Fruit fly (Drosophila melanogaster): Measurements from ENCODE around the gene loh.
A peak's percentile ranks its signal among the peaks of the same experiment; 100 is the strongest.

Gene loh

dm6 chr2L:10437317-10437716 is 5.0 kb upstream of the loh start, which contains the start of gene STUB1 (continued):
- TF ChIP-seq Sox100B (GFP tag; optimal IDR thresholded peaks at IDR 0.05) (no peak), CG34224 (GFP tag; IDR thresholded peaks at IDR 0.05; ENCODE audit: partially characterized antibody) (peak; percentile 98), CG17612 (GFP tag; IDR thresholded peaks at IDR 0.05) (no peak), CG30431 (GFP tag; optimal IDR thresholded peaks at IDR 0.05) (no peak), CG6654 (GFP tag; optimal IDR thresholded peaks at IDR 0.05) (no peak), crc (GFP tag; optimal IDR thresholded peaks at IDR 0.05) (no peak), CG6683 (GFP tag; optimal IDR thresholded peaks at IDR 0.05) (no peak), CG11504 (tag; optimal IDR thresholded peaks at IDR 0.05) (no peak), gfzf (GFP tag; optimal IDR thresholded peaks at IDR 0.05) (peak; percentile 3), CG15601 (tag; optimal IDR thresholded peaks at IDR 0.05) (no peak), TFAM (GFP tag; optimal IDR thresholded peaks at IDR 0.05) (no peak), CG9817 (tag; optimal IDR thresholded peaks at IDR 0.05) (no peak), CG11398 (GFP tag; optimal IDR thresholded peaks at IDR 0.05) (no peak), Optix (GFP tag; IDR thresholded peaks at IDR 0.05) (no peak), Drgx (GFP tag; IDR thresholded peaks at IDR 0.05) (no peak), CG34422 (GFP tag; IDR thresholded peaks at IDR 0.05) (no peak), CG9727 (GFP tag; optimal IDR thresholded peaks at IDR 0.05) (no peak), ato (GFP tag; IDR thresholded peaks at IDR 0.05; ENCODE audit: partially characterized antibody) (peak; percentile 93), CG3995 (GFP tag; optimal IDR thresholded peaks at IDR 0.05) (peak; percentile 59), YL-1 (GFP tag; optimal IDR thresholded peaks at IDR 0.05) (peak; percentile 43), sima (GFP tag; optimal IDR thresholded peaks at IDR 0.05) (no peak), BtbVII (GFP tag; optimal IDR thresholded peaks at IDR 0.05) (no peak), kah (GFP tag; optimal IDR thresholded peaks at IDR 0.05) (no peak), CG2129 (GFP tag; IDR thresholded peaks at IDR 0.05; ENCODE audit: partially characterized antibody) (peak; percentile 48), p53 (GFP tag; optimal IDR thresholded peaks at IDR 0.05) (no peak), vnd (GFP tag; IDR thresholded peaks at IDR 0.05; ENCODE audit: partially characterized antibody) (peak; percentile 98), Asciz (GFP tag; optimal IDR thresholded peaks at IDR 0.05) (no peak), bbx (GFP tag; IDR thresholded peaks at IDR 0.05; ENCODE audit: partially characterized antibody) (peak; percentile 99), CG9215 (GFP tag; IDR thresholded peaks at IDR 0.05) (no peak), br (optimal IDR thresholded peaks at IDR 0.05) (no peak), yki (optimal IDR thresholded peaks at IDR 0.05) (no peak), CG12299 (tag; optimal IDR thresholded peaks at IDR 0.05) (no peak), HHEX (GFP tag; optimal IDR thresholded peaks at IDR 0.05) (no peak), Hr39 (optimal IDR thresholded peaks at IDR 0.05) (no peak), Hmr (GFP tag; optimal IDR thresholded peaks at IDR 0.05) (no peak), CG12659 (GFP tag; optimal IDR thresholded peaks at IDR 0.05) (peak; percentile 66), CG31365 (tag; optimal IDR thresholded peaks at IDR 0.05) (no peak), Spps (tag; optimal IDR thresholded peaks at IDR 0.05) (no peak), sqz (GFP tag; optimal IDR thresholded peaks at IDR 0.05) (no peak), CG12391 (tag; optimal IDR thresholded peaks at IDR 0.05) (no peak), CG6272 (GFP tag; IDR thresholded peaks at IDR 0.05) (peak; percentile 31; the same call in 1 of the 2 replicates), CG4424 (GFP tag; optimal IDR thresholded peaks at IDR 0.05) (no peak), ind (GFP tag; optimal IDR thresholded peaks at IDR 0.05) (no peak), CG3065 (GFP tag; optimal IDR thresholded peaks at IDR 0.05) (no peak), CG13287 (GFP tag; IDR thresholded peaks at IDR 0.05; ENCODE audit: partially characterized antibody) (peak; percentile 99), CG14014 (GFP tag; IDR thresholded peaks at IDR 0.05) (0 out of 2 replicates have a peak, but pooled peaks have one; percentile 14), MTF-1 (GFP tag; optimal IDR thresholded peaks at IDR 0.05; ENCODE audit: borderline replicate concordance) (no peak), Bgb (GFP tag; IDR thresholded peaks at IDR 0.05; ENCODE audit: partially characterized antibody) (peak; percentile 100), CG7271 (tag; optimal IDR thresholded peaks at IDR 0.05) (no peak), CkIIα-i1 (GFP tag; IDR thresholded peaks at IDR 0.05) (no peak), CG16813 (GFP tag; IDR thresholded peaks at IDR 0.05; ENCODE audit: partially characterized antibody) (peak; percentile 93)
